Worm (Caenorhabditis elegans): ENCODE results near the gene Y56A3A.6.

DNA sequence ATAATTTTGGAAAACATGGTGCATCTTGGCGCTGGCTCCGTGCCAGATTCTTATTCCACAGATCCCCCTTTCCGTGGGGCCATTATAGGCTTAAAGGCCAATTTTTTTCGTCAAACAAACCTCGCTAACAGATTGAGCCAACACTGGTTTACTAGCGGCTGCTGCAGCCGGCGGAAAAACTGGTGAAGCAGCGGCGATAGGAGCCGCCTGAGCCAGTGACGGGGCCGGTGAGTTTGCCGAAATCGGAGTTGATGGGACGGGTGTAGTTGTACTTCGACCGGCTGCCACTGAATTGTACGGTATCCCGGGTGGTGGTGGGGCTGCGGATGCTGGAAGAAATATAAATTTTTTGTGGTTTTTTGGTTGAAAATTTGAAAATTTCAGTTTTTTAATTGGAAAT, 36.9 kb downstream of the Y56A3A.6 start:
- TF ChIP-seq nhr-76 (tag; optimal IDR thresholded peaks at IDR 0.05) (no peak), nhr-28 (tag; optimal IDR thresholded peaks at IDR 0.05) (no peak), efl-3 (GFP tag; optimal IDR thresholded peaks at IDR 0.05) (no peak), ztf-11 (tag; optimal IDR thresholded peaks at IDR 0.05) (no peak), pqm-1 (tag; optimal IDR thresholded peaks at IDR 0.05) (no peak), elt-2 (tag; optimal IDR thresholded peaks at IDR 0.05) (no peak), ets-5 (GFP tag; IDR thresholded peaks at IDR 0.05) (no peak)

Measured in whole organism, L1 larva.